Worm (Caenorhabditis elegans): ENCODE data around the gene R13A1.5.

The R13A1.5 gene

ce11 chrIV:7165723-7166122 is 25.9 kb downstream of the R13A1.5 start, which contains the start of gene rpc-1 (continued):
- TF ChIP-seq snu-23 (GFP tag; optimal IDR thresholded peaks at IDR 0.05) (peak; percentile 30), dpl-1 (GFP tag; optimal IDR thresholded peaks at IDR 0.05) (peak; percentile 55 to 80 (median 76)), blmp-1 (tag; optimal IDR thresholded peaks at IDR 0.05) (peak; percentile 40), nhr-90 (tag; optimal IDR thresholded peaks at IDR 0.05; ENCODE audit: poor library complexity) (peak; percentile 5), efl-1 (optimal IDR thresholded peaks at IDR 0.05) (peak; percentile 50 to 79), efl-1 (GFP tag; optimal IDR thresholded peaks at IDR 0.05 in 1 of 2) (peak; percentile 74 to 98), skn-1 (tag; optimal IDR thresholded peaks at IDR 0.05) (peak; percentile 58)

ce11 chrIV:7159586-7159985 is 32.1 kb downstream of the R13A1.5 start:
- TF ChIP-seq hpl-2 (GFP tag; optimal IDR thresholded peaks at IDR 0.05) (no peak), efl-1 (optimal IDR thresholded peaks at IDR 0.05) (peak in 1 of 2 experiments; percentile 92), efl-1 (GFP tag; optimal IDR thresholded peaks at IDR 0.05 in 1 of 2) (no peak)

- TF ChIP-seq zip-4 (GFP tag; optimal IDR thresholded peaks at IDR 0.05): no peak
- no peak for TF ChIP-seq nhr-71 (tag; optimal IDR thresholded peaks at IDR 0.05)
- no peak for TF ChIP-seq pag-3 (tag; optimal IDR thresholded peaks at IDR 0.05; ENCODE audit: borderline replicate concordance, insufficient read depth)
- no peak for TF ChIP-seq Y116A8C.19 (tag; optimal IDR thresholded peaks at IDR 0.05; ENCODE audit: borderline replicate concordance)
- TF ChIP-seq alr-1 (tag; optimal IDR thresholded peaks at IDR 0.05; ENCODE audit: borderline replicate concordance): no peak
- TF ChIP-seq nhr-47 (tag; optimal IDR thresholded peaks at IDR 0.05): no peak
- TF ChIP-seq snu-23 (GFP tag; optimal IDR thresholded peaks at IDR 0.05): no peak
- no peak for TF ChIP-seq hlh-4 (tag; optimal IDR thresholded peaks at IDR 0.05)
- no peak for TF ChIP-seq lin-13 (GFP tag; optimal IDR thresholded peaks at IDR 0.05)
- TF ChIP-seq ceh-90 (tag; optimal IDR thresholded peaks at IDR 0.05): no peak
- no peak for TF ChIP-seq lin-14 (GFP tag; optimal IDR thresholded peaks at IDR 0.05)
- TF ChIP-seq efl-3 (GFP tag; optimal IDR thresholded peaks at IDR 0.05): no peak
Measured at ce11 chrIV:7158161-7158560, 33.5 kb downstream of the R13A1.5 start.

ce11 chrIV:7156356-7156755 is 35.3 kb downstream of the R13A1.5 start, which contains the start of gene maph-9:
TSS of gene maph-9 (plus strand) at chrIV:7156628.
- TF ChIP-seq zag-1 (tag; optimal IDR thresholded peaks at IDR 0.05) (no peak), nhr-11 (tag; optimal IDR thresholded peaks at IDR 0.05) (no peak), rnt-1 (tag; optimal IDR thresholded peaks at IDR 0.05) (no peak), swsn-7 (tag; optimal IDR thresholded peaks at IDR 0.05) (no peak), vab-15 (tag; optimal IDR thresholded peaks at IDR 0.05) (no peak), nhr-28 (tag; optimal IDR thresholded peaks at IDR 0.05) (no peak), ztf-11 (tag; optimal IDR thresholded peaks at IDR 0.05) (no peak), nhr-20 (tag; optimal IDR thresholded peaks at IDR 0.05) (no peak), tbx-2 (tag; optimal IDR thresholded peaks at IDR 0.05) (no peak), unc-98 (GFP tag; IDR thresholded peaks at IDR 0.05) (no peak), nhr-84 (tag; optimal IDR thresholded peaks at IDR 0.05) (no peak), snpc-4 (tag; optimal IDR thresholded peaks at IDR 0.05) (no peak), ces-1 (GFP tag; optimal IDR thresholded peaks at IDR 0.05) (no peak), nhr-77 (tag; optimal IDR thresholded peaks at IDR 0.05) (no peak), nhr-71 (tag; optimal IDR thresholded peaks at IDR 0.05) (peak; percentile 49), xbp-1 (tag; optimal IDR thresholded peaks at IDR 0.05) (no peak), dsc-1 (tag; optimal IDR thresholded peaks at IDR 0.05) (peak; percentile 50), fkh-8 (tag; optimal IDR thresholded peaks at IDR 0.05) (peak; percentile 95), alr-1 (tag; optimal IDR thresholded peaks at IDR 0.05; ENCODE audit: borderline replicate concordance) (no peak), efl-1 (optimal IDR thresholded peaks at IDR 0.05) (no peak), efl-1 (GFP tag; optimal IDR thresholded peaks at IDR 0.05 in 1 of 2) (peak in 1 of 2 experiments; percentile 64), lir-3 (tag; optimal IDR thresholded peaks at IDR 0.05; ENCODE audit: poor library complexity) (no peak), nhr-47 (tag; optimal IDR thresholded peaks at IDR 0.05) (peak; percentile 39), pax-3 (tag; optimal IDR thresholded peaks at IDR 0.05) (no peak), lsy-2 (tag; optimal IDR thresholded peaks at IDR 0.05) (peak in 1 of 2 experiments; percentile 39), egl-27 (tag; optimal IDR thresholded peaks at IDR 0.05) (no peak)

Data from whole organism, L1 larva.